Fruit fly (Drosophila melanogaster) whole organism, embryonic: Measurements from ENCODE around the gene Tnks.

ENCODE experiments used
- Adf1 ChIP-seq: fragments of 200-800 bp; sonication (Bioruptor generic); IDR thresholded peaks from 2 replicates; pipeline ENCODE4 v1.3.6; 2022; ENCODE audit warnings: missing biosample characterization, missing genetic modification characterization
- CG10543 ChIP-seq: fragments of 200-800 bp; sonication (Bioruptor generic); optimal IDR thresholded peaks from 3 replicates; lab custom pipeline; 2017; ENCODE audit warnings: missing biosample characterization, mild to moderate bottlenecking, missing genetic modification characterization, moderate library complexity
- CG10654 ChIP-seq: fragments of 200-800 bp; sonication (Bioruptor generic); optimal IDR thresholded peaks from 2 replicates; lab custom pipeline; 2016; ENCODE audit warnings: missing biosample characterization, missing genetic modification characterization
- CG12219 ChIP-seq: fragments of 200-800 bp; sonication (Bioruptor generic); optimal IDR thresholded peaks from 3 replicates; lab custom pipeline; 2018; ENCODE audit warnings: missing biosample characterization, mild to moderate bottlenecking, missing genetic modification characterization
- CG13775 ChIP-seq: fragments of 200-800 bp; sonication (Bioruptor generic); optimal IDR thresholded peaks from 3 replicates; lab custom pipeline; 2017; ENCODE audit warnings: missing biosample characterization, mild to moderate bottlenecking, missing genetic modification characterization
- CG15011 ChIP-seq: fragments of 200-800 bp; sonication (Bioruptor generic); optimal IDR thresholded peaks from 3 replicates; lab custom pipeline; 2018; ENCODE audit warnings: missing biosample characterization, mild to moderate bottlenecking, missing genetic modification characterization
- CG18619 ChIP-seq: fragments of 200-800 bp; sonication (Bioruptor generic); optimal IDR thresholded peaks from 3 replicates; lab custom pipeline; 2017; ENCODE audit warnings: missing biosample characterization, mild to moderate bottlenecking, missing genetic modification characterization
- CG18764 ChIP-seq: fragments of 200-800 bp; sonication (Bioruptor generic); optimal IDR thresholded peaks from 3 replicates; lab custom pipeline; 2016; ENCODE audit warnings: missing biosample characterization, missing genetic modification characterization
- CG30020 ChIP-seq: fragments of 200-800 bp; optimal IDR thresholded peaks from 2 replicates; lab custom pipeline; 2019; ENCODE audit warnings: missing biosample characterization, mild to moderate bottlenecking, missing genetic modification characterization, moderate library complexity
- CG31365 ChIP-seq: fragments of 200-800 bp; sonication (Bioruptor generic); optimal IDR thresholded peaks from 2 replicates; lab custom pipeline; 2018; ENCODE audit warnings: missing biosample characterization, mild to moderate bottlenecking, missing genetic modification characterization
- CG3838 ChIP-seq: fragments of 200-800 bp; sonication (Bioruptor generic); optimal IDR thresholded peaks from 3 replicates; lab custom pipeline; 2016; ENCODE audit warnings: missing biosample characterization, missing genetic modification characterization
- CG3847 ChIP-seq: fragments of 200-800 bp; sonication (Bioruptor generic); IDR thresholded peaks from 2 replicates; pipeline ENCODE4 v1.3.6; 2022; ENCODE audit warnings: missing biosample characterization, missing genetic modification characterization
- CG4360 ChIP-seq: fragments of 200-800 bp; sonication (Bioruptor generic); IDR thresholded peaks from 2 replicates; pipeline ENCODE4 v1.3.6; 2022; ENCODE audit warnings: missing biosample characterization, missing genetic modification characterization
- CG4707 ChIP-seq: fragments of 200-800 bp; sonication (Bioruptor generic); optimal IDR thresholded peaks from 2 replicates; lab custom pipeline; 2018; ENCODE audit warnings: missing biosample characterization, mild to moderate bottlenecking, missing genetic modification characterization, moderate library complexity
- CG6254 ChIP-seq: fragments of 200-800 bp; sonication (Bioruptor generic); optimal IDR thresholded peaks from 3 replicates; lab custom pipeline; 2017; ENCODE audit warnings: mild to moderate bottlenecking, missing biosample characterization, missing genetic modification reagents, missing genetic modification characterization
- CG6813 ChIP-seq: fragments of 200-800 bp; sonication (Bioruptor generic); optimal IDR thresholded peaks from 2 replicates; lab custom pipeline; 2017; ENCODE audit warnings: missing biosample characterization, missing genetic modification characterization, mild to moderate bottlenecking, moderate library complexity, missing genetic modification reagents
- CG6854 ChIP-seq: fragments of 200-800 bp; sonication (Bioruptor generic); optimal IDR thresholded peaks from 3 replicates; lab custom pipeline; 2017; ENCODE audit warnings: missing biosample characterization, mild to moderate bottlenecking, missing genetic modification characterization
- CG7928 ChIP-seq: fragments of 200-800 bp; sonication (Bioruptor generic); optimal IDR thresholded peaks from 2 replicates; lab custom pipeline; 2017; ENCODE audit warnings: missing biosample characterization, mild to moderate bottlenecking, missing genetic modification characterization
- CoRest ChIP-seq: fragments of 200-800 bp; sonication (Bioruptor generic); optimal IDR thresholded peaks from 3 replicates; lab custom pipeline; 2018; ENCODE audit warnings: missing biosample characterization, mild to moderate bottlenecking, missing genetic modification characterization, moderate library complexity
- Dll ChIP-seq: fragments of 200-800 bp; sonication (Bioruptor generic); IDR thresholded peaks from 4 replicates; pipeline ENCODE4 v1.3.6; 2022; ENCODE audit warnings: missing biosample characterization, missing genetic modification characterization; ENCODE audit not compliant: partially characterized antibody
- Drgx ChIP-seq: fragments of 200-800 bp; sonication (Bioruptor generic); IDR thresholded peaks from 2 replicates; pipeline ENCODE4 v1.3.6; 2022; ENCODE audit warnings: missing biosample characterization, missing genetic modification characterization
- Eip74EF ChIP-seq, 2 experiments: fragments of 200-800 bp in 1 of 2; fragments of >200 bp in 1 of 2; sonication (Bioruptor generic) in 1 of 2; optimal IDR thresholded peaks; 2 replicates each; lab custom pipeline; 2017 to 2019; ENCODE audit warnings: missing biosample characterization in 2 of 2, missing genetic modification characterization in 2 of 2, mild to moderate bottlenecking in 1 of 2, moderate library complexity in 1 of 2
- MBD-R2 ChIP-seq: fragments of 200-800 bp; sonication (Bioruptor generic); IDR thresholded peaks from 2 replicates; pipeline ENCODE4 v1.3.6; 2022; ENCODE audit warnings: missing biosample characterization, missing genetic modification characterization
- MTF-1 ChIP-seq: fragments of 200-800 bp; sonication (Bioruptor generic); optimal IDR thresholded peaks from 2 replicates; lab custom pipeline; 2018; ENCODE audit warnings: missing biosample characterization, mild to moderate bottlenecking, missing genetic modification characterization, borderline replicate concordance
- NfI ChIP-seq: fragments of 200-800 bp; sonication (Bioruptor generic); optimal IDR thresholded peaks from 3 replicates; lab custom pipeline; 2018; ENCODE audit warnings: missing biosample characterization, mild to moderate bottlenecking, missing genetic modification characterization, moderate library complexity
- Optix ChIP-seq: fragments of 200-800 bp; sonication (Bioruptor generic); IDR thresholded peaks from 3 replicates; pipeline ENCODE4 v1.3.6; 2022; ENCODE audit warnings: missing biosample characterization, missing genetic modification characterization
- Spps ChIP-seq: fragments of 200-800 bp; sonication (Bioruptor generic); optimal IDR thresholded peaks from 2 replicates; lab custom pipeline; 2018; ENCODE audit warnings: missing biosample characterization, mild to moderate bottlenecking, missing genetic modification characterization
- Taf1 ChIP-seq: fragments of 200-800 bp; sonication (Bioruptor generic); IDR thresholded peaks from 2 replicates; pipeline ENCODE4 v1.3.6; 2022; ENCODE audit warnings: missing biosample characterization, missing genetic modification characterization
- Usf ChIP-seq: fragments of 200-800 bp; sonication (Bioruptor generic); optimal IDR thresholded peaks from 2 replicates; lab custom pipeline; 2017; ENCODE audit warnings: missing genotype, missing biosample characterization, missing genetic modification characterization
- Vsx1 ChIP-seq: fragments of 200-800 bp; sonication (Bioruptor generic); optimal IDR thresholded peaks from 2 replicates; lab custom pipeline; 2017; ENCODE audit warnings: missing biosample characterization, mild to moderate bottlenecking, missing genetic modification characterization, missing genetic modification reagents
- bab2 ChIP-seq: fragments of 200-800 bp; sonication (Bioruptor generic); optimal IDR thresholded peaks from 2 replicates; lab custom pipeline; 2016; ENCODE audit warnings: missing biosample characterization, missing genetic modification characterization
- crol ChIP-seq: fragments of 200-800 bp; sonication (Bioruptor generic); IDR thresholded peaks from 2 replicates; pipeline ENCODE4 v1.3.6; 2022; ENCODE audit warnings: missing biosample characterization, missing genetic modification characterization
- dpn ChIP-seq, 2 experiments: fragments of 200-800 bp; sonication (Bioruptor generic); optimal IDR thresholded peaks; 3 replicates each; lab custom pipeline; 2016; ENCODE audit warnings: missing biosample characterization in 2 of 2, missing genetic modification characterization in 2 of 2
- eve ChIP-seq, 2 experiments: fragments of >200 bp; optimal IDR thresholded peaks; 2 replicates each; lab custom pipeline; 2017; ENCODE audit warnings: missing biosample characterization in 2 of 2, missing genetic modification characterization in 2 of 2
- gro ChIP-seq: fragments of 200-800 bp; sonication (Bioruptor generic); optimal IDR thresholded peaks from 2 replicates; lab custom pipeline; 2016; ENCODE audit warnings: missing biosample characterization, missing genetic modification characterization
- h ChIP-seq: fragments of >200 bp; optimal IDR thresholded peaks from 2 replicates; lab custom pipeline; 2017
- hb ChIP-seq: fragments of 200-800 bp; sonication (Bioruptor generic); IDR thresholded peaks from 3 replicates; pipeline ENCODE4 v1.3.6; 2022; ENCODE audit warnings: missing biosample characterization, missing genetic modification characterization; ENCODE audit not compliant: partially characterized antibody
- jumu ChIP-seq: fragments of 200-800 bp; sonication (Bioruptor generic); optimal IDR thresholded peaks from 3 replicates; lab custom pipeline; 2016; ENCODE audit warnings: missing biosample characterization, missing genetic modification characterization
- lbe ChIP-seq: fragments of 200-800 bp; sonication (Bioruptor generic); optimal IDR thresholded peaks from 2 replicates; lab custom pipeline; 2016; ENCODE audit warnings: missing biosample characterization, mild to moderate bottlenecking, missing genetic modification characterization
- lilli ChIP-seq: fragments of 200-800 bp; sonication (Bioruptor generic); optimal IDR thresholded peaks from 3 replicates; lab custom pipeline; 2016; ENCODE audit warnings: missing biosample characterization, missing genetic modification characterization
- maf-S ChIP-seq: fragments of 200-800 bp; sonication (Bioruptor generic); optimal IDR thresholded peaks from 2 replicates; lab custom pipeline; 2016; ENCODE audit warnings: missing biosample characterization, missing genetic modification characterization
- nom ChIP-seq: fragments of 200-800 bp; sonication (Bioruptor generic); optimal IDR thresholded peaks from 2 replicates; lab custom pipeline; 2017; ENCODE audit warnings: missing biosample characterization, missing genetic modification characterization, mild to moderate bottlenecking, moderate library complexity, missing genetic modification reagents
- p53 ChIP-seq: fragments of 200-800 bp; sonication (Bioruptor generic); optimal IDR thresholded peaks from 2 replicates; lab custom pipeline; 2016; ENCODE audit warnings: missing biosample characterization, missing genetic modification characterization
- sima ChIP-seq: fragments of 200-800 bp; sonication (Bioruptor generic); optimal IDR thresholded peaks from 2 replicates; lab custom pipeline; 2016; ENCODE audit warnings: missing biosample characterization, missing genetic modification characterization
- slp2 ChIP-seq: fragments of 200-800 bp; sonication (Bioruptor generic); optimal IDR thresholded peaks from 2 replicates; lab custom pipeline; 2016; ENCODE audit warnings: missing biosample characterization, missing genetic modification characterization
- tap ChIP-seq: fragments of 200-800 bp; optimal IDR thresholded peaks from 3 replicates; lab custom pipeline; 2019; ENCODE audit warnings: missing biosample characterization, mild to moderate bottlenecking, missing genetic modification characterization, moderate library complexity
- tgo ChIP-seq: fragments of 200-800 bp; sonication (Bioruptor generic); IDR thresholded peaks from 3 replicates; pipeline ENCODE4 v1.3.6; 2022; ENCODE audit warnings: missing biosample characterization, missing genetic modification characterization
- tin ChIP-seq: fragments of 200-800 bp; sonication (Bioruptor generic); optimal IDR thresholded peaks from 3 replicates; lab custom pipeline; 2016; ENCODE audit warnings: missing biosample characterization, missing genetic modification characterization
- tna ChIP-seq: fragments of 200-800 bp; sonication (Bioruptor generic); IDR thresholded peaks from 2 replicates; pipeline ENCODE4 v1.3.6; 2022; ENCODE audit warnings: missing biosample characterization, missing genetic modification characterization; ENCODE audit not compliant: partially characterized antibody
- unpg ChIP-seq: fragments of 200-800 bp; sonication (Bioruptor generic); optimal IDR thresholded peaks from 3 replicates; lab custom pipeline; 2018; ENCODE audit warnings: missing biosample characterization, mild to moderate bottlenecking, missing genetic modification characterization, moderate library complexity

The Tnks gene

dm6 chr3R:25680528-25680927 lies 19.4 kb upstream of the Tnks start, which contains the start of the genes CG4743 and Idh3g (continued):
- TF ChIP-seq CoRest = peak; percentile 99
- TF ChIP-seq lilli (GFP tag; lab: Kevin White, UChicago) = peak; percentile 94
- TF ChIP-seq Usf (GFP tag; lab: Kevin White, UChicago) = peak; percentile 89
- peak; percentile 75 to 97 for TF ChIP-seq dpn (GFP tag; optimal IDR thresholded peaks at IDR 0.05; lab: Kevin White, UChicago)
- TF ChIP-seq CG6254 (GFP tag; lab: Kevin White, UChicago) = peak; percentile 94
- peak; percentile 70 for TF ChIP-seq CG31365 (tag; lab: Kevin White, UChicago)
- TF ChIP-seq CG3838 (GFP tag; lab: Kevin White, UChicago) = peak; percentile 76
- peak; percentile 87 for TF ChIP-seq Taf1
- peak; percentile 89 for TF ChIP-seq CG30020 (tag; lab: Kevin White, UChicago)
- no peak for TF ChIP-seq eve (GFP tag; optimal IDR thresholded peaks at IDR 0.05; lab: Kevin White, UChicago)
- peak; percentile 99 for TF ChIP-seq unpg
- TF ChIP-seq bab2 (GFP tag; lab: Kevin White, UChicago) = peak; percentile 81
- TF ChIP-seq Drgx (GFP tag; lab: Robert Waterston, UW) = peak; percentile 94
- TF ChIP-seq lbe (GFP tag; lab: Kevin White, UChicago) = peak; percentile 88
- peak; percentile 76 for TF ChIP-seq CG7928 (GFP tag; lab: Kevin White, UChicago)
- peak; percentile 95 for TF ChIP-seq CG6854 (GFP tag; lab: Kevin White, UChicago)
- TF ChIP-seq maf-S (GFP tag; lab: Kevin White, UChicago) = peak; percentile 79
- peak; percentile 96 for TF ChIP-seq CG6813 (GFP tag; lab: Kevin White, UChicago)
- peak; percentile 96 for TF ChIP-seq NfI (GFP tag; lab: Kevin White, UChicago)
- peak; percentile 78 for TF ChIP-seq Adf1 (GFP tag; lab: Robert Waterston, UW)
- peak; percentile 98 for TF ChIP-seq MBD-R2 (GFP tag; lab: Robert Waterston, UW)
- no peak for TF ChIP-seq hb (GFP tag; lab: Robert Waterston, UW)
- TF ChIP-seq CG13775 (GFP tag; lab: Kevin White, UChicago) = peak; percentile 98
- TF ChIP-seq CG18619 (GFP tag; lab: Kevin White, UChicago) = peak; percentile 95
- TF ChIP-seq CG12219 = peak; percentile 94
- peak; percentile 91 for TF ChIP-seq MTF-1 (GFP tag; lab: Kevin White, UChicago)
- peak; percentile 93 for TF ChIP-seq CG15011 (GFP tag; lab: Kevin White, UChicago)
- peak; percentile 87 for TF ChIP-seq CG4707 (GFP tag; lab: Kevin White, UChicago)
- peak in 1 of 2 experiments; percentile 96 for TF ChIP-seq Eip74EF (GFP tag; optimal IDR thresholded peaks at IDR 0.05; lab: Kevin White, UChicago)
- peak; percentile 97 for TF ChIP-seq tap (tag; lab: Kevin White, UChicago)
- peak; percentile 75 for TF ChIP-seq CG4360
- TF ChIP-seq sima (GFP tag; lab: Kevin White, UChicago) = peak; percentile 22
- TF ChIP-seq Optix (GFP tag; lab: Robert Waterston, UW) = peak; percentile 80
- TF ChIP-seq tgo (GFP tag; lab: Robert Waterston, UW) = peak; percentile 96
- TF ChIP-seq CG18764 (GFP tag; lab: Kevin White, UChicago) = peak; percentile 94
- TF ChIP-seq CG10654 (GFP tag; lab: Kevin White, UChicago) = peak; percentile 94
- peak; percentile 47 for TF ChIP-seq slp2 (GFP tag; lab: Kevin White, UChicago)
- no peak for TF ChIP-seq tna (GFP tag; lab: Robert Waterston, UW)
- TF ChIP-seq p53 (GFP tag; lab: Kevin White, UChicago) = no peak
- TF ChIP-seq gro = peak; percentile 31
- TF ChIP-seq tin (GFP tag; lab: Kevin White, UChicago) = peak; percentile 96
- TF ChIP-seq crol (GFP tag; lab: Robert Waterston, UW) = peak; percentile 53; the same call in 1 of the 2 replicates
- peak; percentile 94 for TF ChIP-seq Vsx1 (GFP tag; lab: Kevin White, UChicago)
- TF ChIP-seq nom (GFP tag; lab: Kevin White, UChicago) = peak; percentile 93
- TF ChIP-seq CG10543 = peak; percentile 98
- 0 out of 4 replicates have a peak, but pooled peaks have one; percentile 24 for TF ChIP-seq Dll (GFP tag; lab: Robert Waterston, UW)
- peak; percentile 96 for TF ChIP-seq CG3847 (GFP tag; lab: Robert Waterston, UW)
- TF ChIP-seq h (lab: Kevin White, UChicago) = no peak
- TF ChIP-seq jumu (GFP tag; lab: Kevin White, UChicago) = peak; percentile 31
- peak; percentile 97 for TF ChIP-seq Spps (tag; lab: Kevin White, UChicago)
